Worm (Caenorhabditis elegans): Measurements from ENCODE around the gene ZK643.5.

Gene ZK643.5

DNA sequence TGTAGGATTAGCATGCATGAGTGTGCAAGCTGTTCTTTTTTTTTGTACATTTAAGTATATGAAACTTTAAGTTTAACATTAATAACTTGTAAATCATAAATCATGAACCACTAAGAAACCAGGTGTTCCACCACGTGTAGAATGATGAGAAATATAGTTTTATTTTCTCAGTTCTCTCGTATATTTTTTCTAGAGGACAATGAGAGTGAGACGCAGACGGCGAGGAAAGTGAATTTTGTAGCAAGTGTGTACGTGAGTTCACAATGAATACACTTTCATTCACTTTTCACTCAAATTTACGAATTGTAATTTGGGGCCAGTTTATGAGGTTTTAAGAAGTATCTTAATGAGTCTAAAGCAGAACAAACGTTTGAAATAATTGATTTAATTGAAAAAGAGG lies 29.5 kb downstream of the ZK643.5 start:
- TF ChIP-seq jun-1 (tag; optimal IDR thresholded peaks at IDR 0.05) = no peak
- no peak for TF ChIP-seq fkh-2 (tag; optimal IDR thresholded peaks at IDR 0.05)
- no peak for TF ChIP-seq nhr-12 (tag; optimal IDR thresholded peaks at IDR 0.05)
- no peak for TF ChIP-seq R02D3.7 (tag; optimal IDR thresholded peaks at IDR 0.05)
- TF ChIP-seq ceh-28 (tag; optimal IDR thresholded peaks at IDR 0.05) = no peak
- TF ChIP-seq snpc-4 (tag; optimal IDR thresholded peaks at IDR 0.05) = no peak
- no peak for TF ChIP-seq fos-1 (tag; optimal IDR thresholded peaks at IDR 0.05)
- no peak for TF ChIP-seq nhr-76 (tag; optimal IDR thresholded peaks at IDR 0.05)
- no peak for TF ChIP-seq nhr-67 (tag; optimal IDR thresholded peaks at IDR 0.05)
- TF ChIP-seq nfya-1 (tag; optimal IDR thresholded peaks at IDR 0.05; ENCODE audit: insufficient read depth) = peak; percentile 28
- TF ChIP-seq lin-15B (tag; optimal IDR thresholded peaks at IDR 0.05) = no peak
- no peak for TF ChIP-seq nhr-77 (tag; optimal IDR thresholded peaks at IDR 0.05)
- TF ChIP-seq sea-2 (GFP tag; optimal IDR thresholded peaks at IDR 0.05) = no peak
- TF ChIP-seq mml-1 (tag; optimal IDR thresholded peaks at IDR 0.05) = no peak
- TF ChIP-seq ZK546.5 (tag; optimal IDR thresholded peaks at IDR 0.05) = no peak
- peak; percentile 7 for TF ChIP-seq mdl-1 (tag; optimal IDR thresholded peaks at IDR 0.05)
- no peak for TF ChIP-seq unc-39 (tag; optimal IDR thresholded peaks at IDR 0.05)

DNA sequence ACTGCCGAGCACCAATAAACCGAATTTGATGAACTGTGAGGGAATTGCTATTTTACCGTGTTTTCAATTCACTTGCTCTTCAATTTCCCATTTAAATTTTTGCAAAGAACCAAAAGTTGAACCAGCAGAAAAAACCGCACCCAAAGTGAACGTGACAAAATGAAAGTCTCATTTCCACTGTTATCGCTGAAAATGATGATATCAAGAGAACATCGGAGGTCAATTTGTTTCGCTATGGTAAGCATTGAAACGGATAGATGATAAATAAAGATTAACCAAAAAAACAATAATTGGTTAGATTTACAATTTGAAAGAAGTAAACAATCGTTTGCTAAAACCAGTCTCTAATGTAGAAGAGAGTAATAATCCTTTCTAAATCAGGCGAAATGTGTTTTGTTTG lies 30.5 kb downstream of the ZK643.5 start:
- TF ChIP-seq nhr-76 (tag; optimal IDR thresholded peaks at IDR 0.05) (no peak), ceh-9 (tag; optimal IDR thresholded peaks at IDR 0.05) (no peak), skn-1 (tag; optimal IDR thresholded peaks at IDR 0.05) (no peak), elt-3 (tag; optimal IDR thresholded peaks at IDR 0.05) (no peak), ZK546.5 (tag; optimal IDR thresholded peaks at IDR 0.05) (no peak), nhr-237 (tag; optimal IDR thresholded peaks at IDR 0.05) (no peak), fkh-2 (tag; optimal IDR thresholded peaks at IDR 0.05) (no peak), pqm-1 (tag; optimal IDR thresholded peaks at IDR 0.05) (no peak), nhr-77 (tag; optimal IDR thresholded peaks at IDR 0.05) (no peak), nhr-25 (tag; optimal IDR thresholded peaks at IDR 0.05) (no peak), aly-2 (tag; optimal IDR thresholded peaks at IDR 0.05) (no peak), egl-5 (tag; optimal IDR thresholded peaks at IDR 0.05) (no peak), fkh-10 (GFP tag; optimal IDR thresholded peaks at IDR 0.05) (no peak), nfya-1 (tag; optimal IDR thresholded peaks at IDR 0.05; ENCODE audit: insufficient read depth) (no peak), snpc-4 (tag; optimal IDR thresholded peaks at IDR 0.05) (no peak), nhr-11 (tag; optimal IDR thresholded peaks at IDR 0.05) (no peak), sea-2 (GFP tag; optimal IDR thresholded peaks at IDR 0.05) (no peak)

DNA sequence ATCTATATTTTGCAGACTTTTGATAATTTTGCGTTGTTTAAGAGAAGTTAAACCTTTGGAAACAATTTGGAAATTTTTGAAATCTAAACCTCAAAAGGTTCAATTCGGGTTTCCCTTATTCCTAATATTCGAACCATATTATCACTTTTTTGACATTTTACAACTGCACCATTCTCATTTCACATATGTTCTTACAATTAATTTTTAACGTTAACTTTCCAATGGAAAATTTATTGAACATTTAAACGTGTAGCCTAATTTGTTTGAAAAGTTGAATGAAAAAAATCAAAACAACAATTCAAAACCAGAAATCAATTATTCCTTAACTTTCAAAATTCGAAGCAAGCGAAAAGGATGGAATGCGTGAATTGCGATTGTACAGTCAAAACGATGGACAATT lies 32.1 kb downstream of the ZK643.5 start, which contains the start of gene ZK637.12:
TSS of gene ZK637.12 (plus strand) at position 301 of the 400 bp plus-strand sequence.
- TF ChIP-seq ama-1 (optimal IDR thresholded peaks at IDR 0.05) (no peak), zag-1 (tag; optimal IDR thresholded peaks at IDR 0.05) (no peak), mml-1 (tag; optimal IDR thresholded peaks at IDR 0.05) (no peak), nhr-77 (tag; optimal IDR thresholded peaks at IDR 0.05) (no peak), aly-2 (tag; optimal IDR thresholded peaks at IDR 0.05) (no peak), R02D3.7 (tag; optimal IDR thresholded peaks at IDR 0.05) (no peak), mdl-1 (tag; optimal IDR thresholded peaks at IDR 0.05) (no peak), fkh-10 (GFP tag; optimal IDR thresholded peaks at IDR 0.05) (no peak), unc-39 (tag; optimal IDR thresholded peaks at IDR 0.05) (no peak), pqm-1 (tag; optimal IDR thresholded peaks at IDR 0.05) (no peak), nhr-11 (tag; optimal IDR thresholded peaks at IDR 0.05) (no peak), sea-2 (GFP tag; optimal IDR thresholded peaks at IDR 0.05) (no peak)

DNA sequence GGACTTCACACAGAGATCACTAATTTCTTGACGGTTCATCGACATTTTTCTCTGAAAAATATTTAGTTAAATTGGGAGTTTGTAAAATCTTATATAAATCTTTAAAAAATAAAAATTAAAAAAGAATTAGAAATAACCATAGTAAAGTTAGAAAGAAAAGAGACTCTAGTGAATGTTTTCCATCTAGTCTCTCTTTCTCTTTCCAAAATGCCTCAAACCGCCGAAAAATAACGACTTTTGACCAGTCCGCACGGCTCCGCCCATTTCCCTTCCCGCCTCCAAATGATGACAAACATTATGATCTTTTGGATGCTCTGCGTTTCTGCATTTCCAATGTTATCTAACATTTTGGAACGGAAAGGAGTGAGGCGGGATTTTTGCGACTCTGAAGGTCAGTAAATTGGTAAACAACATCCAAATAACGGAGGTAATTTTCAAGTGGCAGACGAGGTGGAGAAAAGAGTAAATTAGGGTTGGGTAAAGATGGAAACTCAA lies 32.7 kb downstream of the ZK643.5 start, which contains the start of gene glb-1:
TSS of gene glb-1 (minus strand) at position 51 of the 495 bp plus-strand sequence.
- TF ChIP-seq nhr-23 (tag; optimal IDR thresholded peaks at IDR 0.05) = peak; percentile 15
- no peak for TF ChIP-seq aly-2 (tag; optimal IDR thresholded peaks at IDR 0.05)
- no peak for TF ChIP-seq hmg-11 (tag; optimal IDR thresholded peaks at IDR 0.05)
- no peak for TF ChIP-seq ztf-4 (tag; optimal IDR thresholded peaks at IDR 0.05)
- no peak for TF ChIP-seq snpc-4 (tag; optimal IDR thresholded peaks at IDR 0.05)
- no peak for TF ChIP-seq mdl-1 (tag; optimal IDR thresholded peaks at IDR 0.05)
- TF ChIP-seq nfya-1 (tag; optimal IDR thresholded peaks at IDR 0.05; ENCODE audit: insufficient read depth) = no peak

DNA sequence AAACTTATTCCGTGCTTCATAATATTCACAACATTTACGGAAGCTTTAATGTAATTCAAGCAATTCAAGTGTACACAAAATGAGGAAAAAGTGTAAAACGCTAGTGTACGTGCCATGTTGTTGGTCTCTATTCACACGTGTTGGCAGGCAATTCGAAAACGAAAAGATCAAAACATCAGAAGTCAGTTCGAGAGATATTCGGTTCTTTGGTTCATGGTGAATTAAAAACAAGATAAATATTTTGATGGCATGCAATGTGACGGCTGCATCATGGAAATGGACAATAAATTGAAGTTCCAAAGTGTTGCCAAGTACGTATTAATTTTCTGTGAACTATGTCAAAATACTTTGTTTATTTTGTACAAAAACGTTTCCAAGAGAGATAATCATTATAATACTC lies 33.9 kb downstream of the ZK643.5 start:
- TF ChIP-seq nhr-23 (tag; optimal IDR thresholded peaks at IDR 0.05) (no peak), ama-1 (optimal IDR thresholded peaks at IDR 0.05) (peak; percentile 87), nhr-28 (tag; optimal IDR thresholded peaks at IDR 0.05) (no peak)

Data from whole organism, L3 larva.